Fruit fly (Drosophila melanogaster): ENCODE measurements around the gene pon.

DNA sequence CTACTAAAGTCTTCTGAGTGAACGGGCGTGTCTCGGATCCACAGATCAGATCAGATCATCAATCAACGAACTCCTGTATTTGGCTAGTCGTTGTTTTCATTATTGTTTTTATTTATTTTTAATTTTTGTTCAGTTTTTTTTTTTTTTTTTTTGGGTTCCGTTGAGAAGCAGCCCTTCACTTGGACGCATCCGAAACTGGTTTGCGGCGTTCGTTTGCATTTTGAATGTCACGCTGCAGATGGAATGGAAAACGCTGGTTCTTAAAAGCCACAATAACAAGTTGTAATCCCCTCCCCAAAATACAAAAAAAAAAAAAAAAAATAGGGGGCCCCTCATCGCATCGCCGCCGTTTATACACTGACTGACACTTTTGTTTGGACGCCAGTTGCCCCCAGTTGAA, 28.0 kb downstream of the pon start:
- no peak for TF ChIP-seq cyc (GFP tag; optimal IDR thresholded peaks at IDR 0.05)
- no peak for TF ChIP-seq spab (GFP tag; optimal IDR thresholded peaks at IDR 0.05)
- no peak for TF ChIP-seq esn (GFP tag; optimal IDR thresholded peaks at IDR 0.05)

Data from whole organism, prepupa.